Worm (Caenorhabditis elegans) whole organism, L4 larva: ENCODE measurements around the gene dec-7.

Source experiments
- ama-1 ChIP-seq: fragments of 150-350 bp; optimal IDR thresholded peaks from 2 replicates; lab custom pipeline; 2014; ENCODE audit warnings: inconsistent platforms, mixed read lengths
- ceh-82 ChIP-seq: sonication (generic microtip); optimal IDR thresholded peaks from 2 replicates; lab custom pipeline; 2017; ENCODE audit warnings: missing biosample characterization, missing genetic modification characterization
- daf-8 ChIP-seq: fragments of 200-800 bp; sonication (Bioruptor generic); IDR thresholded peaks from 2 replicates; pipeline ENCODE4 v1.3.6; 2022; ENCODE audit warnings: missing genetic modification characterization, missing compliant biosample characterization
- fkh-10 ChIP-seq: fragments of 150-350 bp; optimal IDR thresholded peaks from 2 replicates; lab custom pipeline; 2014; ENCODE audit warnings: missing biosample characterization, missing genetic modification reagents, missing genetic modification characterization
- jun-1 ChIP-seq: fragments of 150-350 bp; optimal IDR thresholded peaks from 2 replicates; lab custom pipeline; 2014; ENCODE audit warnings: missing biosample characterization, missing genetic modification reagents, missing genetic modification characterization
- mdl-1 ChIP-seq, 2 experiments: fragments of 150-350 bp in 1 of 2; sonication (generic microtip) in 1 of 2; optimal IDR thresholded peaks; 2 replicates each; lab custom pipeline; 2014 to 2017; ENCODE audit warnings: missing biosample characterization in 2 of 2, missing genetic modification characterization in 2 of 2
- nhr-10 ChIP-seq: fragments of 150-350 bp; optimal IDR thresholded peaks from 2 replicates; lab custom pipeline; 2014; ENCODE audit warnings: missing biosample characterization, missing genetic modification characterization
- nhr-11 ChIP-seq: fragments of 150-350 bp; optimal IDR thresholded peaks from 2 replicates; lab custom pipeline; 2014; ENCODE audit warnings: missing biosample characterization, missing genetic modification characterization
- nhr-76 ChIP-seq: fragments of 150-350 bp; optimal IDR thresholded peaks from 2 replicates; lab custom pipeline; 2014; ENCODE audit warnings: missing biosample characterization, missing genetic modification characterization
- php-3 ChIP-seq: fragments of 200-800 bp; sonication (Bioruptor generic); IDR thresholded peaks from 2 replicates; pipeline ENCODE4 v1.3.6; 2022; ENCODE audit warnings: missing genetic modification reagents, missing genetic modification characterization, missing compliant biosample characterization
- unc-130 ChIP-seq: sonication (generic microtip); optimal IDR thresholded peaks from 2 replicates; lab custom pipeline; 2016; ENCODE audit warnings: missing genetic modification reagents, missing genetic modification characterization, missing compliant biosample characterization
- unc-39 ChIP-seq: sonication (generic microtip); optimal IDR thresholded peaks from 2 replicates; lab custom pipeline; 2017; ENCODE audit warnings: missing biosample characterization, missing genetic modification characterization

- TF ChIP-seq php-3 (no peak), unc-39 (no peak), nhr-11 (tag; lab: Kevin White, UChicago) (no peak), nhr-10 (no peak), ama-1 (no peak), mdl-1 (tag; optimal IDR thresholded peaks at IDR 0.05; lab: Kevin White, UChicago) (no peak), nhr-76 (tag; lab: Kevin White, UChicago) (no peak), ceh-82 (tag; lab: Kevin White, UChicago) (no peak), daf-8 (GFP tag; lab: Robert Waterston, UW) (no peak), unc-130 (GFP tag; lab: Kevin White, UChicago) (no peak), fkh-10 (GFP tag; lab: Kevin White, UChicago) (no peak), jun-1 (no peak)
Measured at ce11 chrIII:9951864-9952263, 19.7 kb downstream of the dec-7 start, which contains the start of gene K03H1.11.
